Fruit fly (Drosophila melanogaster) whole organism, embryonic: ENCODE results near the gene CG11891.

Source experiments
- ATbp ChIP-seq: fragments of 200-800 bp; sonication (Bioruptor generic); optimal IDR thresholded peaks from 2 replicates; lab custom pipeline; 2017; ENCODE audit warnings: missing biosample characterization, mild to moderate bottlenecking, missing genetic modification characterization, missing genetic modification reagents
- CG10147 ChIP-seq: fragments of 200-800 bp; sonication (Bioruptor generic); optimal IDR thresholded peaks from 2 replicates; lab custom pipeline; 2019; ENCODE audit warnings: missing biosample characterization, mild to moderate bottlenecking, missing genetic modification characterization, moderate library complexity
- CG10462 ChIP-seq: fragments of 200-800 bp; sonication (Bioruptor generic); optimal IDR thresholded peaks from 2 replicates; lab custom pipeline; 2016; ENCODE audit warnings: missing biosample characterization, missing genetic modification characterization
- CG10654 ChIP-seq: fragments of 200-800 bp; sonication (Bioruptor generic); optimal IDR thresholded peaks from 2 replicates; lab custom pipeline; 2016; ENCODE audit warnings: missing biosample characterization, missing genetic modification characterization
- CG11085 ChIP-seq: fragments of 200-800 bp; sonication (Bioruptor generic); IDR thresholded peaks from 2 replicates; pipeline ENCODE4 v1.3.6; 2022; ENCODE audit warnings: missing biosample characterization, missing genetic modification characterization
- CG11504 ChIP-seq: fragments of 200-800 bp; sonication (Bioruptor generic); optimal IDR thresholded peaks from 3 replicates; lab custom pipeline; 2019; ENCODE audit warnings: missing biosample characterization, mild to moderate bottlenecking, missing genetic modification characterization, moderate library complexity
- CG11560 ChIP-seq: fragments of 200-800 bp; sonication (Bioruptor generic); IDR thresholded peaks from 3 replicates; pipeline ENCODE4 v1.3.6; 2022; ENCODE audit warnings: missing biosample characterization, missing genetic modification characterization
- CG1233 ChIP-seq: fragments of 200-800 bp; sonication (Bioruptor generic); optimal IDR thresholded peaks from 4 replicates; lab custom pipeline; 2018; ENCODE audit warnings: missing biosample characterization, mild to moderate bottlenecking, missing genetic modification characterization
- CG13894 ChIP-seq: fragments of 200-800 bp; sonication (Bioruptor generic); optimal IDR thresholded peaks from 3 replicates; lab custom pipeline; 2018; ENCODE audit warnings: missing biosample characterization, mild to moderate bottlenecking, missing genetic modification characterization, moderate library complexity
- CG14860 ChIP-seq: fragments of 200-800 bp; sonication (Bioruptor generic); IDR thresholded peaks from 3 replicates; pipeline ENCODE4 v1.3.6; 2022; ENCODE audit warnings: missing biosample characterization, missing genetic modification characterization; ENCODE audit not compliant: partially characterized antibody
- CG1529 ChIP-seq: fragments of 200-800 bp; sonication (Bioruptor generic); optimal IDR thresholded peaks from 3 replicates; lab custom pipeline; 2018; ENCODE audit warnings: missing biosample characterization, missing genetic modification characterization
- CG2889 ChIP-seq: fragments of 200-800 bp; sonication (Bioruptor generic); IDR thresholded peaks from 3 replicates; pipeline ENCODE4 v1.3.6; 2022; ENCODE audit warnings: missing biosample characterization, missing genetic modification characterization
- CG33557 ChIP-seq: fragments of 200-800 bp; sonication (Bioruptor generic); optimal IDR thresholded peaks from 2 replicates; lab custom pipeline; 2019; ENCODE audit warnings: missing biosample characterization, mild to moderate bottlenecking, missing genetic modification characterization, moderate library complexity
- CG4424 ChIP-seq: fragments of 200-800 bp; sonication (Bioruptor generic); optimal IDR thresholded peaks from 3 replicates; lab custom pipeline; 2016; ENCODE audit warnings: missing biosample characterization, missing genetic modification characterization
- CG7745 ChIP-seq: fragments of 200-800 bp; sonication (Bioruptor generic); optimal IDR thresholded peaks from 2 replicates; lab custom pipeline; 2018; ENCODE audit warnings: missing biosample characterization, mild to moderate bottlenecking, missing genetic modification characterization, moderate library complexity
- CG7963 ChIP-seq: fragments of 200-800 bp; sonication (Bioruptor generic); IDR thresholded peaks from 3 replicates; pipeline ENCODE4 v1.3.6; 2022; ENCODE audit warnings: missing biosample characterization, missing genetic modification characterization; ENCODE audit not compliant: partially characterized antibody
- CG8924 ChIP-seq: fragments of 200-800 bp; optimal IDR thresholded peaks from 3 replicates; lab custom pipeline; 2019; ENCODE audit warnings: missing biosample characterization, mild to moderate bottlenecking, missing genetic modification characterization, moderate library complexity
- CG9797 ChIP-seq: fragments of 200-800 bp; sonication (Bioruptor generic); optimal IDR thresholded peaks from 3 replicates; lab custom pipeline; 2018; ENCODE audit warnings: missing biosample characterization, mild to moderate bottlenecking, missing genetic modification characterization
- CrebB ChIP-seq: fragments of 200-800 bp; sonication (Bioruptor generic); optimal IDR thresholded peaks from 3 replicates; lab custom pipeline; 2018; ENCODE audit warnings: missing biosample characterization, mild to moderate bottlenecking, missing genetic modification characterization
- Dbx ChIP-seq: fragments of 200-800 bp; sonication (Bioruptor generic); IDR thresholded peaks from 3 replicates; pipeline ENCODE4 v1.3.6; 2022; ENCODE audit warnings: missing biosample characterization, missing genetic modification characterization
- Dek ChIP-seq: fragments of 200-800 bp; sonication (Bioruptor generic); optimal IDR thresholded peaks from 3 replicates; lab custom pipeline; 2019; ENCODE audit warnings: missing biosample characterization, mild to moderate bottlenecking, missing genetic modification characterization, moderate library complexity
- Dfd ChIP-seq, 2 experiments: fragments of >200 bp; optimal IDR thresholded peaks; 2 replicates each; lab custom pipeline; 2017; ENCODE audit warnings: missing biosample characterization in 2 of 2, missing genetic modification characterization in 2 of 2
- Eip74EF ChIP-seq, 2 experiments: fragments of 200-800 bp in 1 of 2; fragments of >200 bp in 1 of 2; sonication (Bioruptor generic) in 1 of 2; optimal IDR thresholded peaks; 2 replicates each; lab custom pipeline; 2017 to 2019; ENCODE audit warnings: missing biosample characterization in 2 of 2, missing genetic modification characterization in 2 of 2, mild to moderate bottlenecking in 1 of 2, moderate library complexity in 1 of 2
- Hmx ChIP-seq: fragments of 200-800 bp; sonication (Bioruptor generic); optimal IDR thresholded peaks from 2 replicates; lab custom pipeline; 2016; ENCODE audit warnings: missing biosample characterization, missing genetic modification characterization
- Hsf ChIP-seq: fragments of 200-800 bp; sonication (Bioruptor generic); optimal IDR thresholded peaks from 3 replicates; lab custom pipeline; 2016; ENCODE audit warnings: missing biosample characterization, missing genetic modification characterization
- Lim3 ChIP-seq: fragments of 200-800 bp; sonication (Bioruptor generic); IDR thresholded peaks from 2 replicates; pipeline ENCODE4 v1.3.6; 2022; ENCODE audit warnings: missing biosample characterization, missing genetic modification characterization
- MESR4 ChIP-seq: fragments of 200-800 bp; sonication (Bioruptor generic); optimal IDR thresholded peaks from 2 replicates; lab custom pipeline; 2018; ENCODE audit warnings: missing biosample characterization, mild to moderate bottlenecking, missing genetic modification characterization, moderate library complexity
- Max ChIP-seq: fragments of 200-800 bp; sonication (Bioruptor generic); optimal IDR thresholded peaks from 2 replicates; lab custom pipeline; 2016; ENCODE audit warnings: missing biosample characterization, mild to moderate bottlenecking, missing genetic modification characterization
- Spps ChIP-seq: fragments of 200-800 bp; sonication (Bioruptor generic); optimal IDR thresholded peaks from 2 replicates; lab custom pipeline; 2018; ENCODE audit warnings: missing biosample characterization, mild to moderate bottlenecking, missing genetic modification characterization
- Sry-δ ChIP-seq: fragments of 200-800 bp; sonication (Bioruptor generic); optimal IDR thresholded peaks from 2 replicates; lab custom pipeline; 2016; ENCODE audit warnings: missing biosample characterization, missing genetic modification characterization
- abd-A ChIP-seq: fragments of 200-800 bp; sonication (Bioruptor generic); optimal IDR thresholded peaks from 3 replicates; lab custom pipeline; 2019; ENCODE audit warnings: missing biosample characterization, mild to moderate bottlenecking, missing genetic modification characterization, moderate library complexity
- ato ChIP-seq: fragments of 200-800 bp; sonication (Bioruptor generic); IDR thresholded peaks from 2 replicates; pipeline ENCODE4 v1.3.6; 2022; ENCODE audit warnings: missing biosample characterization, missing genetic modification characterization; ENCODE audit not compliant: partially characterized antibody
- bcd ChIP-seq: fragments of 200-800 bp; sonication (Bioruptor generic); optimal IDR thresholded peaks from 2 replicates; lab custom pipeline; 2017; ENCODE audit warnings: missing biosample characterization, mild to moderate bottlenecking, missing genetic modification characterization
- btn ChIP-seq: fragments of 200-800 bp; sonication (Bioruptor generic); optimal IDR thresholded peaks from 2 replicates; lab custom pipeline; 2016; ENCODE audit warnings: missing biosample characterization, missing genetic modification characterization
- chif ChIP-seq, 2 experiments: fragments of 200-800 bp; sonication (Bioruptor generic); optimal IDR thresholded peaks; 3 replicates each; lab custom pipeline; 2016; ENCODE audit warnings: missing biosample characterization in 2 of 2, missing genetic modification characterization in 2 of 2
- crol ChIP-seq: fragments of 200-800 bp; sonication (Bioruptor generic); IDR thresholded peaks from 2 replicates; pipeline ENCODE4 v1.3.6; 2022; ENCODE audit warnings: missing biosample characterization, missing genetic modification characterization
- dan ChIP-seq: fragments of 200-800 bp; sonication (Bioruptor generic); IDR thresholded peaks from 2 replicates; pipeline ENCODE4 v1.3.6; 2022; ENCODE audit warnings: missing biosample characterization, missing genetic modification characterization
- dimm ChIP-seq: fragments of 200-800 bp; sonication (Bioruptor generic); IDR thresholded peaks from 2 replicates; pipeline ENCODE4 v1.3.6; 2022; ENCODE audit warnings: missing biosample characterization, missing genetic modification characterization
- ems ChIP-seq: fragments of 200-800 bp; sonication (Bioruptor generic); optimal IDR thresholded peaks from 3 replicates; lab custom pipeline; 2016; ENCODE audit warnings: missing biosample characterization, missing genetic modification characterization
- esg ChIP-seq: fragments of 200-800 bp; sonication (Bioruptor generic); conservative IDR thresholded peaks from 2 replicates; pipeline ENCODE4 v1.3.6; 2022; ENCODE audit warnings: missing biosample characterization, missing genetic modification characterization
- hb ChIP-seq: fragments of 200-800 bp; sonication (Bioruptor generic); IDR thresholded peaks from 3 replicates; pipeline ENCODE4 v1.3.6; 2022; ENCODE audit warnings: missing biosample characterization, missing genetic modification characterization; ENCODE audit not compliant: partially characterized antibody
- pros ChIP-seq: fragments of 200-800 bp; sonication (Bioruptor generic); optimal IDR thresholded peaks from 3 replicates; lab custom pipeline; 2019; ENCODE audit warnings: missing biosample characterization, mild to moderate bottlenecking, missing genetic modification characterization, moderate library complexity
- rib ChIP-seq: fragments of 200-800 bp; sonication (Bioruptor generic); IDR thresholded peaks from 2 replicates; pipeline ENCODE4 v1.3.6; 2022; ENCODE audit warnings: missing biosample characterization, missing genetic modification characterization
- seq ChIP-seq: fragments of 200-800 bp; sonication (Bioruptor generic); IDR thresholded peaks from 2 replicates; pipeline ENCODE4 v1.3.6; 2022; ENCODE audit warnings: missing biosample characterization, missing genetic modification characterization
- sima ChIP-seq: fragments of 200-800 bp; sonication (Bioruptor generic); optimal IDR thresholded peaks from 2 replicates; lab custom pipeline; 2016; ENCODE audit warnings: missing biosample characterization, missing genetic modification characterization
- toy ChIP-seq: fragments of 200-800 bp; sonication (Bioruptor generic); IDR thresholded peaks from 2 replicates; pipeline ENCODE4 v1.3.6; 2022; ENCODE audit warnings: missing biosample characterization, missing genetic modification characterization
- unc-4 ChIP-seq: fragments of 200-800 bp; sonication (Bioruptor generic); IDR thresholded peaks from 2 replicates; pipeline ENCODE4 v1.3.6; 2022; ENCODE audit warnings: missing biosample characterization, missing genetic modification characterization; ENCODE audit not compliant: partially characterized antibody
- usp ChIP-seq: fragments of >200 bp; optimal IDR thresholded peaks from 2 replicates; lab custom pipeline; 2017; ENCODE audit warnings: missing biosample characterization, missing genetic modification characterization
- wor ChIP-seq: fragments of 200-800 bp; sonication (Bioruptor generic); IDR thresholded peaks from 2 replicates; pipeline ENCODE4 v1.3.6; 2022; ENCODE audit warnings: missing biosample characterization, missing genetic modification characterization
- zf30C ChIP-seq: fragments of 200-800 bp; sonication (Bioruptor generic); optimal IDR thresholded peaks from 3 replicates; lab custom pipeline; 2018; ENCODE audit warnings: missing biosample characterization, mild to moderate bottlenecking, missing genetic modification characterization

CG11891 gene

dm6 chr3R:25247379-25247869 lies 22.6 kb upstream of the CG11891 start, which contains the start of the genes RpS27 and Nup37 (continued):
- TF ChIP-seq dan (no peak; the same call in 1 of the 2 replicates), bcd (peak; percentile 100), chif (GFP tag; optimal IDR thresholded peaks at IDR 0.05; lab: Kevin White, UChicago) (peak; percentile 96 to 98), dimm (peak; percentile 92), ato (GFP tag; lab: Robert Waterston, UW) (no peak), Dek (peak; percentile 95), CG7745 (tag; lab: Kevin White, UChicago) (peak; percentile 83), CG9797 (GFP tag; lab: Kevin White, UChicago) (peak; percentile 96), usp (GFP tag; lab: Kevin White, UChicago) (no peak), rib (GFP tag; lab: Robert Waterston, UW) (peak; percentile 91), CrebB (tag; lab: Kevin White, UChicago) (peak; percentile 99), Sry-δ (GFP tag; lab: Kevin White, UChicago) (peak; percentile 83), Spps (tag; lab: Kevin White, UChicago) (peak; percentile 82), Dfd (GFP tag; optimal IDR thresholded peaks at IDR 0.05; lab: Kevin White, UChicago) (no peak), CG1233 (GFP tag; lab: Kevin White, UChicago) (peak; percentile 99), CG8924 (tag; lab: Kevin White, UChicago) (peak; percentile 93), CG11085 (peak; percentile 99), CG14860 (GFP tag; lab: Robert Waterston, UW) (no peak), seq (GFP tag; lab: Robert Waterston, UW) (peak; percentile 89), Hsf (GFP tag; lab: Kevin White, UChicago) (peak; percentile 98), CG11560 (tag; lab: Robert Waterston, UW) (peak; percentile 89), CG33557 (GFP tag; lab: Kevin White, UChicago) (peak; percentile 96), toy (peak; percentile 95), sima (GFP tag; lab: Kevin White, UChicago) (peak; percentile 97), Lim3 (GFP tag; lab: Robert Waterston, UW) (peak; percentile 68; the same call in 1 of the 2 replicates), abd-A (no peak), CG11504 (peak; percentile 93), zf30C (peak; percentile 61), Dbx (peak; percentile 99), CG4424 (GFP tag; lab: Kevin White, UChicago) (peak; percentile 98), btn (peak; percentile 97), esg (GFP tag; lab: Robert Waterston, UW) (peak; percentile 84), ATbp (GFP tag; lab: Kevin White, UChicago) (peak; percentile 97), pros (GFP tag; lab: Kevin White, UChicago) (peak; percentile 73), Eip74EF (GFP tag; optimal IDR thresholded peaks at IDR 0.05; lab: Kevin White, UChicago) (peak in 1 of 2 experiments; percentile 93), CG2889 (peak; percentile 94), unc-4 (GFP tag; lab: Robert Waterston, UW) (0 out of 2 replicates have a peak, but pooled peaks have one; percentile 21), ems (GFP tag; lab: Kevin White, UChicago) (peak; percentile 98), Max (peak; percentile 98), CG13894 (peak; percentile 96), CG7963 (GFP tag; lab: Robert Waterston, UW) (no peak), CG1529 (peak; percentile 96), MESR4 (peak; percentile 99), CG10147 (GFP tag; lab: Kevin White, UChicago) (peak; percentile 95), crol (GFP tag; lab: Robert Waterston, UW) (peak; percentile 78; the same call in 1 of the 2 replicates), hb (GFP tag; lab: Robert Waterston, UW) (no peak), Hmx (GFP tag; lab: Kevin White, UChicago) (peak; percentile 86), CG10462 (peak; percentile 93), wor (peak; percentile 74), CG10654 (GFP tag; lab: Kevin White, UChicago) (peak; percentile 99)
